Worm (Caenorhabditis elegans) whole organism, young adult: ENCODE data around the gene crh-1.

ENCODE experiments used
- D2030.7 ChIP-seq: fragments of 200-800 bp; sonication (Bioruptor generic); IDR thresholded peaks from 2 replicates; pipeline ENCODE4 v1.3.6; 2022; ENCODE audit warnings: missing genetic modification reagents, missing genetic modification characterization, missing compliant biosample characterization
- F22D6.2 ChIP-seq: sonication (generic microtip); optimal IDR thresholded peaks from 2 replicates; lab custom pipeline; 2016; ENCODE audit warnings: mild to moderate bottlenecking, missing genetic modification characterization, missing compliant biosample characterization
- F23B12.7 ChIP-seq: sonication (generic microtip); optimal IDR thresholded peaks from 2 replicates; lab custom pipeline; 2017; ENCODE audit warnings: missing genetic modification characterization, mild to moderate bottlenecking, missing compliant biosample characterization, antibody characterized with exemption, moderate library complexity; ENCODE audit not compliant: insufficient read depth
- F33H1.4 ChIP-seq: fragments of 200-800 bp; sonication (Bioruptor generic); IDR thresholded peaks from 2 replicates; pipeline ENCODE4 v1.3.6; 2022; ENCODE audit warnings: missing genetic modification reagents, missing genetic modification characterization, missing compliant biosample characterization
- F49E8.2 ChIP-seq: sonication (generic microtip); optimal IDR thresholded peaks from 3 replicates; lab custom pipeline; 2017; ENCODE audit warnings: missing genetic modification characterization, mild to moderate bottlenecking, missing compliant biosample characterization, antibody characterized with exemption, moderate library complexity; ENCODE audit not compliant: insufficient read depth
- F52B5.7 ChIP-seq: sonication (generic microtip); optimal IDR thresholded peaks from 2 replicates; lab custom pipeline; 2016; ENCODE audit warnings: mild to moderate bottlenecking, missing genetic modification characterization, missing compliant biosample characterization
- F55B11.4 ChIP-seq: sonication (generic microtip); optimal IDR thresholded peaks from 2 replicates; lab custom pipeline; 2016; ENCODE audit warnings: missing compliant biosample characterization, missing genetic modification characterization, borderline replicate concordance; ENCODE audit not compliant: insufficient read depth
- K11D2.4 ChIP-seq: fragments of 200-800 bp; sonication (Bioruptor generic); IDR thresholded peaks from 2 replicates; pipeline ENCODE4 v1.3.6; 2022; ENCODE audit warnings: missing genetic modification reagents, missing genetic modification characterization, missing compliant biosample characterization
- Y53G8AR.9 ChIP-seq: fragments of 200-800 bp; sonication (Bioruptor generic); conservative IDR thresholded peaks from 2 replicates; pipeline ENCODE4 v1.3.6; 2022; ENCODE audit warnings: missing genetic modification reagents, missing genetic modification characterization, missing compliant biosample characterization
- Y95B8A.8 ChIP-seq: fragments of 200-800 bp; sonication (Bioruptor generic); IDR thresholded peaks from 2 replicates; pipeline ENCODE4 v1.3.6; 2022; ENCODE audit warnings: missing genetic modification reagents, missing genetic modification characterization, missing compliant biosample characterization
- attf-5 ChIP-seq: fragments of 200-800 bp; sonication (Bioruptor generic); optimal IDR thresholded peaks from 2 replicates; lab custom pipeline; 2018; ENCODE audit warnings: mild to moderate bottlenecking, missing genetic modification characterization, missing compliant biosample characterization
- cebp-1 ChIP-seq, 2 experiments: fragments of 200-800 bp in 1 of 2; sonication (Bioruptor generic) in 1 of 2; sonication (generic microtip) in 1 of 2; IDR thresholded peaks in 1 of 2; optimal IDR thresholded peaks in 1 of 2; 2 replicates each; pipeline versions ENCODE4 v1.3.6 to Lab custom; 2017 to 2022; ENCODE audit warnings: missing compliant biosample characterization in 2 of 2, missing genetic modification characterization in 2 of 2, mild to moderate bottlenecking in 1 of 2, missing genetic modification reagents in 1 of 2, moderate library complexity in 1 of 2
- cebp-2 ChIP-seq: fragments of 200-800 bp; sonication (Bioruptor generic); IDR thresholded peaks from 2 replicates; pipeline ENCODE4 v1.3.6; 2022; ENCODE audit warnings: missing genetic modification characterization, missing compliant biosample characterization
- ceh-100 ChIP-seq: fragments of 200-800 bp; sonication (Bioruptor generic); IDR thresholded peaks from 2 replicates; pipeline ENCODE4 v1.3.6; 2022; ENCODE audit warnings: missing genetic modification reagents, missing genetic modification characterization, missing compliant biosample characterization
- ceh-27 ChIP-seq: fragments of 200-800 bp; sonication (Bioruptor generic); optimal IDR thresholded peaks from 2 replicates; lab custom pipeline; 2018; ENCODE audit warnings: mild to moderate bottlenecking, missing genetic modification characterization, moderate library complexity, missing compliant biosample characterization
- efl-1 ChIP-seq: fragments of 150-350 bp; optimal IDR thresholded peaks from 2 replicates; lab custom pipeline; 2014; ENCODE audit warnings: missing biosample characterization, missing genetic modification reagents, missing genetic modification characterization
- him-1 ChIP-seq: sonication (generic microtip); optimal IDR thresholded peaks from 2 replicates; lab custom pipeline; 2016; ENCODE audit warnings: missing genotype, missing genetic modification reagents, missing genetic modification characterization, missing compliant biosample characterization
- hmg-1.2 ChIP-seq: fragments of 200-800 bp; sonication (Bioruptor generic); IDR thresholded peaks from 2 replicates; pipeline ENCODE4 v1.3.6; 2022; ENCODE audit warnings: missing genetic modification reagents, missing genetic modification characterization, missing compliant biosample characterization
- hrde-1 ChIP-seq: sonication (generic microtip); optimal IDR thresholded peaks from 2 replicates; lab custom pipeline; 2016; ENCODE audit warnings: missing genetic modification characterization, mild to moderate bottlenecking, missing compliant biosample characterization, moderate library complexity, missing genotype, missing genetic modification reagents, borderline replicate concordance
- lin-26 ChIP-seq: fragments of 200-800 bp; sonication (Bioruptor generic); IDR thresholded peaks from 2 replicates; pipeline ENCODE4 v1.3.6; 2022; ENCODE audit warnings: missing genetic modification reagents, missing genetic modification characterization, missing compliant biosample characterization
- lin-40 ChIP-seq: sonication (generic microtip); optimal IDR thresholded peaks from 2 replicates; lab custom pipeline; 2016; ENCODE audit warnings: missing genetic modification characterization, mild to moderate bottlenecking, missing compliant biosample characterization, missing genotype, missing genetic modification reagents
- lin-54 ChIP-seq: fragments of 200-800 bp; sonication (Bioruptor generic); optimal IDR thresholded peaks from 2 replicates; lab custom pipeline; 2018; ENCODE audit warnings: mild to moderate bottlenecking, missing genetic modification characterization, missing compliant biosample characterization
- lsl-1 ChIP-seq: fragments of 200-800 bp; sonication (Bioruptor generic); optimal IDR thresholded peaks from 2 replicates; lab custom pipeline; 2018; ENCODE audit warnings: mild to moderate bottlenecking, missing genetic modification characterization, moderate library complexity, missing compliant biosample characterization
- madf-6 ChIP-seq: fragments of 200-800 bp; sonication (Bioruptor generic); IDR thresholded peaks from 2 replicates; pipeline ENCODE4 v1.3.6; 2022; ENCODE audit warnings: missing genetic modification reagents, missing genetic modification characterization, missing compliant biosample characterization
- mcd-1 ChIP-seq: fragments of 200-800 bp; sonication (Bioruptor generic); IDR thresholded peaks from 2 replicates; pipeline ENCODE4 v1.3.6; 2022; ENCODE audit warnings: missing genetic modification reagents, missing genetic modification characterization, missing compliant biosample characterization
- mes-4 ChIP-seq: sonication (generic microtip); optimal IDR thresholded peaks from 2 replicates; lab custom pipeline; 2016; ENCODE audit warnings: missing genotype, missing genetic modification characterization, missing compliant biosample characterization
- nfya-1 ChIP-seq: sonication (generic microtip); optimal IDR thresholded peaks from 2 replicates; lab custom pipeline; 2017; ENCODE audit warnings: antibody characterized with exemption, missing compliant biosample characterization, missing genetic modification characterization, borderline replicate concordance; ENCODE audit not compliant: insufficient read depth
- nhr-27 ChIP-seq: fragments of 200-800 bp; sonication (Bioruptor generic); optimal IDR thresholded peaks from 2 replicates; lab custom pipeline; 2018; ENCODE audit warnings: mild to moderate bottlenecking, missing genetic modification characterization, moderate library complexity, missing compliant biosample characterization
- rcor-1 ChIP-seq: fragments of 200-800 bp; sonication (Bioruptor generic); IDR thresholded peaks from 2 replicates; pipeline ENCODE4 v1.3.6; 2022; ENCODE audit warnings: missing genetic modification reagents, missing genetic modification characterization, missing compliant biosample characterization
- rec-8 ChIP-seq, 2 experiments: sonication (generic microtip); optimal IDR thresholded peaks; 2 replicates each; lab custom pipeline; 2016; ENCODE audit warnings: mild to moderate bottlenecking in 2 of 2, missing genetic modification characterization in 2 of 2, missing genetic modification reagents in 2 of 2, missing genotype in 2 of 2, missing biosample characterization in 1 of 2, missing compliant biosample characterization in 1 of 2, moderate library complexity in 1 of 2
- rpc-1 ChIP-seq, 2 experiments: fragments of 150-350 bp in 1 of 2; sonication (generic microtip) in 1 of 2; optimal IDR thresholded peaks; 2 replicates each; lab custom pipeline; 2014 to 2018; ENCODE audit warnings: missing biosample characterization in 1 of 2, missing genetic modification characterization in 1 of 2, missing genetic modification reagents in 1 of 2, missing genotype in 1 of 2
- snpc-1.1 ChIP-seq: sonication (generic microtip); optimal IDR thresholded peaks from 2 replicates; lab custom pipeline; 2017; ENCODE audit warnings: missing genetic modification characterization, mild to moderate bottlenecking, missing compliant biosample characterization, antibody characterized with exemption, moderate library complexity, missing genotype, missing genetic modification reagents; ENCODE audit not compliant: insufficient read depth
- snpc-1.3 ChIP-seq: sonication (generic microtip); optimal IDR thresholded peaks from 2 replicates; lab custom pipeline; 2017; ENCODE audit warnings: missing genetic modification characterization, mild to moderate bottlenecking, missing compliant biosample characterization, antibody characterized with exemption, moderate library complexity, missing genotype, missing genetic modification reagents; ENCODE audit not compliant: insufficient read depth
- snpc-3.4 ChIP-seq: sonication (generic microtip); optimal IDR thresholded peaks from 2 replicates; lab custom pipeline; 2017; ENCODE audit warnings: missing genetic modification characterization, mild to moderate bottlenecking, missing compliant biosample characterization, antibody characterized with exemption, moderate library complexity, missing genotype, missing genetic modification reagents
- snpc-4 ChIP-seq, 5 experiments: fragments of 150-350 bp in 1 of 5; sonication (generic microtip) in 4 of 5; optimal IDR thresholded peaks; 2 replicates each; lab custom pipeline; 2014 to 2018; ENCODE audit warnings: missing genetic modification characterization in 5 of 5, missing biosample characterization in 3 of 5, antibody characterized with exemption in 2 of 5, mild to moderate bottlenecking in 2 of 5, missing compliant biosample characterization in 2 of 5, missing genotype in 2 of 5, moderate library complexity in 2 of 5, missing genetic modification reagents in 1 of 5
- tbp1 ChIP-seq: fragments of 200-800 bp; sonication (Bioruptor generic); optimal IDR thresholded peaks from 2 replicates; lab custom pipeline; 2018; ENCODE audit warnings: mild to moderate bottlenecking, missing genetic modification characterization, missing compliant biosample characterization
- unc-62 ChIP-seq: fragments of 150-350 bp; optimal IDR thresholded peaks from 2 replicates; lab custom pipeline; 2014; ENCODE audit warnings: missing biosample characterization, missing genetic modification reagents, missing genetic modification characterization
- ztf-25 ChIP-seq: fragments of 200-800 bp; sonication (Bioruptor generic); IDR thresholded peaks from 2 replicates; pipeline ENCODE4 v1.3.6; 2022; ENCODE audit warnings: missing genetic modification reagents, missing genetic modification characterization, missing compliant biosample characterization
- ztf-26 ChIP-seq: sonication (generic microtip); optimal IDR thresholded peaks from 2 replicates; lab custom pipeline; 2017; ENCODE audit warnings: missing genetic modification characterization, missing compliant biosample characterization
- ztf-28 ChIP-seq: fragments of 200-800 bp; sonication (Bioruptor generic); IDR thresholded peaks from 2 replicates; pipeline ENCODE4 v1.3.6; 2022; ENCODE audit warnings: missing genetic modification reagents, missing genetic modification characterization, missing compliant biosample characterization

The crh-1 gene

DNA sequence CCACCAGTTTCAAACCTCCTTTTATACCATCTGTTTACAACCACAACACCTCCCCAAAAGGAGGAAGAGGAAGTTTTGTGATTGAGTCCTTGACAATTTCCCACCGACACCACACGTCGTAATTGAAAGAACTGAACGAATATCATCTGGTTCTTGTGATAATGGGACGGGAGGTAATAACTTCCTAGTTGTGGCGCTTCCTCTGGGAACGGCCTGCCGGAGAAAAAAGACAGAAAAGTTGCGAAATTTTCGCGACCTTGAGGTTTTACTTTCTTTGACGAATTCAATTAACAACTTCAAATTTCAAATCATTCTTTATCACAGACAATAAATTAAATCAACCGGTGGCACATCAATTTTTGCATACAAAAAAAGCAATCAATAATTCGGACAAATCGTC lies 49.1 kb downstream of the crh-1 start, which contains the start of gene col-96 (continued):
- TF ChIP-seq cebp-1 (GFP tag; IDR thresholded peaks at IDR 0.05; lab: Robert Waterston, UW) (no peak), cebp-1 (tag; optimal IDR thresholded peaks at IDR 0.05; lab: Kevin White, UChicago) (no peak), F55B11.4 (tag; lab: Kevin White, UChicago) (no peak), efl-1 (GFP tag; lab: Kevin White, UChicago) (no peak), K11D2.4 (GFP tag; lab: Robert Waterston, UW) (no peak)

DNA sequence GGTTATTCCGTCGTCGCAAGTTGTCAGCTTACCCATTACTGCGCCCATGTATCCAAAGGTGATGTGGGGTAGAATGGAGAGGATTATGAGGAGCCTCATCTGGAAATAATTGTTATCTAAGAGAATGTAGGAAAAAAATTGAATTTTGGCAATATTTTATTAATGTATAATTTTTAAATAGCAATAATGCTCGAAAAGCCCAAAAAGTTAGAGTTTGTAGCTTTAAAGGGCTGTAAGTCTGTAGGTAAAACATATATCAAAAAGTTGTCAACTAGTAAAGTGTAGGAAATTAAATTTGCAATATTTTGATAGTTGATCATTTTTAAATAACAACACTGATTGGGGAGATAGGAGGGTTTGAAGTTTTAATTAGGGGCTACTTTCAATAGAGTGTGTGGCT lies 51.2 kb downstream of the crh-1 start, which contains the start of gene Y41C4A.8:
Y41C4A.8 (minus strand) TSS at position 101 of the 400 bp plus-strand sequence.
- TF ChIP-seq F52B5.7 (tag; lab: Kevin White, UChicago), result no peak
- no peak for TF ChIP-seq cebp-2 (GFP tag; lab: Robert Waterston, UW)
- no peak for TF ChIP-seq unc-62 (GFP tag; lab: Kevin White, UChicago)
- no peak for TF ChIP-seq hrde-1 (tag; lab: Kevin White, UChicago)
- no peak for TF ChIP-seq ztf-25
- no peak for TF ChIP-seq lin-40 (tag; lab: Kevin White, UChicago)
- TF ChIP-seq madf-6 (GFP tag; lab: Robert Waterston, UW), result no peak
- TF ChIP-seq ztf-26 (tag; lab: Kevin White, UChicago), result no peak
- no peak for TF ChIP-seq Y95B8A.8

DNA sequence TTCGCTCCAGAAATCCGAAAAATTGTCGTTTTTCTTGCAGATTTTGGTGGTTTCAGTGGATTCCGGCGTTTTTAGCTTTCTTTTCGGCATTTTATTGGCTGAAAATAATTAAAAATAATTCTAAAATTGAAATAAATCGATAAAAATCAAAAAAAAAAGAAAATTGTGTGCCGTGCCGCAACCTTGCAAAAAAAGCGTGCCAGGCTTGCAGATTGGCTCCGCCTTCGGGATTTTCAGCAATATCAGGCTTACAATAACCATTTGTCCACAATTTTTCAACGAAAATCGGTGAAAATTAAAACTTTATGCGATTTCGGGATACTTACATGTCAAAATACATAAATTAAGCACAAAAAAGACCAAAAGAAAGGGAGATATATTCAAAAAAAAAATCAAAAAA lies 61.0 kb downstream of the crh-1 start, which contains the start of gene Y41C4A.9:
Y41C4A.9 (minus strand) TSS at position 98 of the 400 bp plus-strand sequence.
- TF ChIP-seq ceh-27 (GFP tag; lab: Kevin White, UChicago) (no peak), mcd-1 (GFP tag; lab: Robert Waterston, UW) (peak; percentile 69), snpc-3.4 (tag; lab: Kevin White, UChicago) (peak; percentile 79), madf-6 (GFP tag; lab: Robert Waterston, UW) (peak; percentile 58), snpc-4 (GFP tag; optimal IDR thresholded peaks at IDR 0.05; lab: Kevin White, UChicago) (peak; percentile 27), snpc-4 (tag; optimal IDR thresholded peaks at IDR 0.05; lab: Kevin White, UChicago) (peak in 1 of 4 experiments; percentile 9), F33H1.4 (GFP tag; lab: Robert Waterston, UW) (no peak), mes-4 (tag; lab: Kevin White, UChicago) (no peak), rcor-1 (GFP tag; lab: Robert Waterston, UW) (0 out of 2 replicates have a peak, but pooled peaks have one; percentile 18), him-1 (tag; lab: Kevin White, UChicago) (peak; percentile 26), lin-26 (GFP tag; lab: Robert Waterston, UW) (no peak), ceh-100 (GFP tag; lab: Robert Waterston, UW) (no peak), snpc-1.1 (tag; lab: Kevin White, UChicago) (peak; percentile 42), F22D6.2 (no peak), nfya-1 (tag; lab: Kevin White, UChicago) (no peak), lin-54 (GFP tag; lab: Kevin White, UChicago) (peak; percentile 62), Y53G8AR.9 (0 out of 2 replicates have a peak, but pooled peaks have one; percentile 54), D2030.7 (GFP tag; lab: Robert Waterston, UW) (peak; percentile 42; the same call in 1 of the 2 replicates), ztf-28 (0 out of 2 replicates have a peak, but pooled peaks have one; percentile 19), hmg-1.2 (GFP tag; lab: Robert Waterston, UW) (peak; percentile 13; the same call in 1 of the 2 replicates), snpc-1.3 (tag; lab: Kevin White, UChicago) (peak; percentile 40), tbp1 (peak; percentile 22), lsl-1 (peak; percentile 18), F23B12.7 (tag; lab: Kevin White, UChicago) (peak; percentile 4), F49E8.2 (peak; percentile 15), nhr-27 (tag; lab: Kevin White, UChicago) (no peak), rpc-1 (optimal IDR thresholded peaks at IDR 0.05; lab: Kevin White, UChicago) (peak; percentile 2), rpc-1 (tag; optimal IDR thresholded peaks at IDR 0.05; lab: Kevin White, UChicago) (no peak), cebp-1 (GFP tag; IDR thresholded peaks at IDR 0.05; lab: Robert Waterston, UW) (no peak), cebp-1 (tag; optimal IDR thresholded peaks at IDR 0.05; lab: Kevin White, UChicago) (peak; percentile 44), attf-5 (GFP tag; lab: Kevin White, UChicago) (no peak), rec-8 (tag; optimal IDR thresholded peaks at IDR 0.05; lab: Kevin White, UChicago) (peak in 1 of 2 experiments; percentile 1)
